Worm (Caenorhabditis elegans) whole organism, young adult: ENCODE measurements around the gene amt-2.

Experiments
- B0261.1 ChIP-seq: sonication (generic microtip); optimal IDR thresholded peaks from 2 replicates; lab custom pipeline; 2016; ENCODE audit warnings: mild to moderate bottlenecking, missing genetic modification characterization, moderate library complexity, missing compliant biosample characterization
- C06A6.2 ChIP-seq: fragments of 200-800 bp; sonication (Bioruptor generic); conservative IDR thresholded peaks from 2 replicates; pipeline ENCODE4 v1.3.6; 2022; ENCODE audit warnings: missing genetic modification characterization, missing compliant biosample characterization
- C17E4.6 ChIP-seq: fragments of 200-800 bp; sonication (Bioruptor generic); IDR thresholded peaks from 2 replicates; pipeline ENCODE4 v1.3.6; 2022; ENCODE audit warnings: missing genetic modification reagents, missing genetic modification characterization, missing compliant biosample characterization
- D2030.7 ChIP-seq: fragments of 200-800 bp; sonication (Bioruptor generic); IDR thresholded peaks from 2 replicates; pipeline ENCODE4 v1.3.6; 2022; ENCODE audit warnings: missing genetic modification reagents, missing genetic modification characterization, missing compliant biosample characterization
- F39B2.1 ChIP-seq: fragments of 200-800 bp; sonication (Bioruptor generic); IDR thresholded peaks from 2 replicates; pipeline ENCODE4 v1.3.6; 2022; ENCODE audit warnings: missing genetic modification reagents, missing genetic modification characterization, missing compliant biosample characterization
- F57C9.4 ChIP-seq: sonication (generic microtip); optimal IDR thresholded peaks from 2 replicates; lab custom pipeline; 2017; ENCODE audit warnings: mild to moderate bottlenecking, missing genetic modification characterization, missing compliant biosample characterization
- K11D2.4 ChIP-seq: fragments of 200-800 bp; sonication (Bioruptor generic); IDR thresholded peaks from 2 replicates; pipeline ENCODE4 v1.3.6; 2022; ENCODE audit warnings: missing genetic modification reagents, missing genetic modification characterization, missing compliant biosample characterization
- Y53G8AR.9 ChIP-seq: fragments of 200-800 bp; sonication (Bioruptor generic); conservative IDR thresholded peaks from 2 replicates; pipeline ENCODE4 v1.3.6; 2022; ENCODE audit warnings: missing genetic modification reagents, missing genetic modification characterization, missing compliant biosample characterization
- Y56A3A.18 ChIP-seq: fragments of 200-800 bp; sonication (Bioruptor generic); IDR thresholded peaks from 2 replicates; pipeline ENCODE4 v1.3.6; 2022; ENCODE audit warnings: missing genetic modification reagents, missing genetic modification characterization, missing compliant biosample characterization
- Y67H2A.10 ChIP-seq: fragments of 200-800 bp; sonication (Bioruptor generic); conservative IDR thresholded peaks from 2 replicates; pipeline ENCODE4 v1.3.6; 2022; ENCODE audit warnings: missing genetic modification reagents, missing genetic modification characterization, missing compliant biosample characterization
- Y79H2A.3 ChIP-seq: fragments of 200-800 bp; sonication (Bioruptor generic); conservative IDR thresholded peaks from 2 replicates; pipeline ENCODE4 v1.3.6; 2022; ENCODE audit warnings: missing genetic modification reagents, missing genetic modification characterization, missing compliant biosample characterization
- cebp-1 ChIP-seq, 2 experiments: fragments of 200-800 bp in 1 of 2; sonication (Bioruptor generic) in 1 of 2; sonication (generic microtip) in 1 of 2; IDR thresholded peaks in 1 of 2; optimal IDR thresholded peaks in 1 of 2; 2 replicates each; pipeline versions ENCODE4 v1.3.6 to Lab custom; 2017 to 2022; ENCODE audit warnings: missing compliant biosample characterization in 2 of 2, missing genetic modification characterization in 2 of 2, mild to moderate bottlenecking in 1 of 2, missing genetic modification reagents in 1 of 2, moderate library complexity in 1 of 2
- ceh-91 ChIP-seq: fragments of 200-800 bp; sonication (Bioruptor generic); IDR thresholded peaks from 2 replicates; pipeline ENCODE4 v1.3.6; 2022; ENCODE audit warnings: missing genetic modification reagents, missing genetic modification characterization, missing compliant biosample characterization
- die-1 ChIP-seq: sonication (generic microtip); optimal IDR thresholded peaks from 2 replicates; lab custom pipeline; 2016; ENCODE audit warnings: missing genotype, mild to moderate bottlenecking, missing genetic modification characterization, missing compliant biosample characterization
- dpl-1 ChIP-seq: fragments of 150-350 bp; optimal IDR thresholded peaks from 2 replicates; lab custom pipeline; 2014; ENCODE audit warnings: missing biosample characterization, missing genetic modification reagents, missing genetic modification characterization
- egrh-3 ChIP-seq: fragments of 200-800 bp; sonication (Bioruptor generic); IDR thresholded peaks from 2 replicates; pipeline ENCODE4 v1.3.6; 2022; ENCODE audit warnings: missing genetic modification reagents, missing genetic modification characterization, missing compliant biosample characterization
- ekl-4 ChIP-seq: fragments of 200-800 bp; sonication (Bioruptor generic); IDR thresholded peaks from 2 replicates; pipeline ENCODE4 v1.3.6; 2022; ENCODE audit warnings: missing genetic modification reagents, missing genetic modification characterization, missing compliant biosample characterization
- him-1 ChIP-seq: sonication (generic microtip); optimal IDR thresholded peaks from 2 replicates; lab custom pipeline; 2016; ENCODE audit warnings: missing genotype, missing genetic modification reagents, missing genetic modification characterization, missing compliant biosample characterization
- hlh-26 ChIP-seq: fragments of 200-800 bp; sonication (Bioruptor generic); conservative IDR thresholded peaks from 2 replicates; pipeline ENCODE4 v1.3.6; 2022; ENCODE audit warnings: missing genetic modification reagents, missing genetic modification characterization, missing compliant biosample characterization
- hmg-1.2 ChIP-seq: fragments of 200-800 bp; sonication (Bioruptor generic); IDR thresholded peaks from 2 replicates; pipeline ENCODE4 v1.3.6; 2022; ENCODE audit warnings: missing genetic modification reagents, missing genetic modification characterization, missing compliant biosample characterization
- hrde-1 ChIP-seq: sonication (generic microtip); optimal IDR thresholded peaks from 2 replicates; lab custom pipeline; 2016; ENCODE audit warnings: missing genetic modification characterization, mild to moderate bottlenecking, missing compliant biosample characterization, moderate library complexity, missing genotype, missing genetic modification reagents, borderline replicate concordance
- hsf-1 ChIP-seq: fragments of 200-800 bp; sonication (Bioruptor generic); IDR thresholded peaks from 2 replicates; pipeline ENCODE4 v1.3.6; 2022; ENCODE audit warnings: missing genetic modification reagents, missing genetic modification characterization, missing compliant biosample characterization
- let-526 ChIP-seq: fragments of 200-800 bp; sonication (Bioruptor generic); IDR thresholded peaks from 2 replicates; pipeline ENCODE4 v1.3.6; 2022; ENCODE audit warnings: missing genetic modification reagents, missing genetic modification characterization, missing compliant biosample characterization
- let-607 ChIP-seq, 2 experiments: fragments of 200-800 bp in 1 of 2; sonication (Bioruptor generic) in 1 of 2; sonication (generic microtip) in 1 of 2; optimal IDR thresholded peaks; 2 replicates each; lab custom pipeline; 2016 to 2018; ENCODE audit warnings: mild to moderate bottlenecking in 2 of 2, missing compliant biosample characterization in 2 of 2, missing genetic modification characterization in 2 of 2, moderate library complexity in 2 of 2, missing genotype in 1 of 2
- lin-26 ChIP-seq: fragments of 200-800 bp; sonication (Bioruptor generic); IDR thresholded peaks from 2 replicates; pipeline ENCODE4 v1.3.6; 2022; ENCODE audit warnings: missing genetic modification reagents, missing genetic modification characterization, missing compliant biosample characterization
- lin-54 ChIP-seq: fragments of 200-800 bp; sonication (Bioruptor generic); optimal IDR thresholded peaks from 2 replicates; lab custom pipeline; 2018; ENCODE audit warnings: mild to moderate bottlenecking, missing genetic modification characterization, missing compliant biosample characterization
- lir-1 ChIP-seq: fragments of 200-800 bp; sonication (Bioruptor generic); conservative IDR thresholded peaks from 2 replicates; pipeline ENCODE4 v1.3.6; 2022; ENCODE audit warnings: missing genetic modification reagents, missing genetic modification characterization, missing compliant biosample characterization
- lsl-1 ChIP-seq: fragments of 200-800 bp; sonication (Bioruptor generic); optimal IDR thresholded peaks from 2 replicates; lab custom pipeline; 2018; ENCODE audit warnings: mild to moderate bottlenecking, missing genetic modification characterization, moderate library complexity, missing compliant biosample characterization
- madf-10 ChIP-seq: sonication (generic microtip); optimal IDR thresholded peaks from 2 replicates; lab custom pipeline; 2016; ENCODE audit warnings: mild to moderate bottlenecking, missing genetic modification characterization, missing compliant biosample characterization
- madf-3 ChIP-seq: fragments of 200-800 bp; sonication (Bioruptor generic); IDR thresholded peaks from 2 replicates; pipeline ENCODE4 v1.3.6; 2022; ENCODE audit warnings: missing genetic modification reagents, missing genetic modification characterization, missing compliant biosample characterization
- mcd-1 ChIP-seq: fragments of 200-800 bp; sonication (Bioruptor generic); IDR thresholded peaks from 2 replicates; pipeline ENCODE4 v1.3.6; 2022; ENCODE audit warnings: missing genetic modification reagents, missing genetic modification characterization, missing compliant biosample characterization
- nfya-1 ChIP-seq: sonication (generic microtip); optimal IDR thresholded peaks from 2 replicates; lab custom pipeline; 2017; ENCODE audit warnings: antibody characterized with exemption, missing compliant biosample characterization, missing genetic modification characterization, borderline replicate concordance; ENCODE audit not compliant: insufficient read depth
- nhr-120 ChIP-seq: fragments of 200-800 bp; sonication (Bioruptor generic); IDR thresholded peaks from 2 replicates; pipeline ENCODE4 v1.3.6; 2022; ENCODE audit warnings: missing genetic modification characterization, missing compliant biosample characterization
- nhr-27 ChIP-seq: fragments of 200-800 bp; sonication (Bioruptor generic); optimal IDR thresholded peaks from 2 replicates; lab custom pipeline; 2018; ENCODE audit warnings: mild to moderate bottlenecking, missing genetic modification characterization, moderate library complexity, missing compliant biosample characterization
- nhr-80 ChIP-seq: sonication (generic microtip); optimal IDR thresholded peaks from 2 replicates; lab custom pipeline; 2016; ENCODE audit warnings: missing genetic modification characterization, missing compliant biosample characterization
- pbrm-1 ChIP-seq: fragments of 200-800 bp; sonication (Bioruptor generic); IDR thresholded peaks from 2 replicates; pipeline ENCODE4 v1.3.6; 2022; ENCODE audit warnings: missing genetic modification reagents, missing genetic modification characterization, missing compliant biosample characterization
- pha-4 ChIP-seq: fragments of 150-350 bp; sonication (generic microtip); optimal IDR thresholded peaks from 2 replicates; lab custom pipeline; 2014; ENCODE audit warnings: missing biosample characterization, missing genetic modification reagents, missing genetic modification characterization
- sdz-38 ChIP-seq: sonication (generic microtip); optimal IDR thresholded peaks from 2 replicates; lab custom pipeline; 2016; ENCODE audit warnings: missing genotype, missing genetic modification characterization, missing compliant biosample characterization
- sea-2 ChIP-seq: fragments of 200-800 bp; sonication (Bioruptor generic); IDR thresholded peaks from 2 replicates; pipeline ENCODE4 v1.3.6; 2022; ENCODE audit warnings: missing genetic modification characterization, missing compliant biosample characterization
- snpc-1.1 ChIP-seq: sonication (generic microtip); optimal IDR thresholded peaks from 2 replicates; lab custom pipeline; 2017; ENCODE audit warnings: missing genetic modification characterization, mild to moderate bottlenecking, missing compliant biosample characterization, antibody characterized with exemption, moderate library complexity, missing genotype, missing genetic modification reagents; ENCODE audit not compliant: insufficient read depth
- snpc-1.3 ChIP-seq: sonication (generic microtip); optimal IDR thresholded peaks from 2 replicates; lab custom pipeline; 2017; ENCODE audit warnings: missing genetic modification characterization, mild to moderate bottlenecking, missing compliant biosample characterization, antibody characterized with exemption, moderate library complexity, missing genotype, missing genetic modification reagents; ENCODE audit not compliant: insufficient read depth
- snpc-4 ChIP-seq, 5 experiments: fragments of 150-350 bp in 1 of 5; sonication (generic microtip) in 4 of 5; optimal IDR thresholded peaks; 2 replicates each; lab custom pipeline; 2014 to 2018; ENCODE audit warnings: missing genetic modification characterization in 5 of 5, missing biosample characterization in 3 of 5, antibody characterized with exemption in 2 of 5, mild to moderate bottlenecking in 2 of 5, missing compliant biosample characterization in 2 of 5, missing genotype in 2 of 5, moderate library complexity in 2 of 5, missing genetic modification reagents in 1 of 5
- somi-1 ChIP-seq: fragments of 200-800 bp; sonication (Bioruptor generic); optimal IDR thresholded peaks from 2 replicates; lab custom pipeline; 2018; ENCODE audit warnings: mild to moderate bottlenecking, missing genetic modification characterization, missing compliant biosample characterization
- tbp1 ChIP-seq: fragments of 200-800 bp; sonication (Bioruptor generic); optimal IDR thresholded peaks from 2 replicates; lab custom pipeline; 2018; ENCODE audit warnings: mild to moderate bottlenecking, missing genetic modification characterization, missing compliant biosample characterization
- tlf-1 ChIP-seq: fragments of 200-800 bp; sonication (Bioruptor generic); optimal IDR thresholded peaks from 2 replicates; lab custom pipeline; 2018; ENCODE audit warnings: mild to moderate bottlenecking, missing genetic modification characterization, missing compliant biosample characterization
- unc-62 ChIP-seq: fragments of 150-350 bp; optimal IDR thresholded peaks from 2 replicates; lab custom pipeline; 2014; ENCODE audit warnings: missing biosample characterization, missing genetic modification reagents, missing genetic modification characterization
- ztf-3 ChIP-seq: fragments of 200-800 bp; sonication (Bioruptor generic); optimal IDR thresholded peaks from 2 replicates; lab custom pipeline; 2018; ENCODE audit warnings: mild to moderate bottlenecking, missing genetic modification characterization, missing compliant biosample characterization

amt-2 gene

ce11 chrIV:13093677-13094076 lies 51.5 kb downstream of the amt-2 start, which contains the start of the genes prcc-1 and C39E9.12 (continued):
- peak; percentile 72 for TF ChIP-seq madf-3 (GFP tag; lab: Robert Waterston, UW)
- peak; percentile 29; the same call in 1 of the 2 replicates for TF ChIP-seq pbrm-1 (GFP tag; lab: Robert Waterston, UW)
- TF ChIP-seq somi-1 (GFP tag; lab: Kevin White, UChicago): no peak
- no peak for TF ChIP-seq nhr-27 (tag; lab: Kevin White, UChicago)
- TF ChIP-seq lir-1 (GFP tag; lab: Robert Waterston, UW): no peak
- TF ChIP-seq ztf-3 (GFP tag; lab: Kevin White, UChicago): no peak
- peak; percentile 82 for TF ChIP-seq ceh-91
- TF ChIP-seq C17E4.6: no peak
- TF ChIP-seq dpl-1 (GFP tag; lab: Kevin White, UChicago): peak; percentile 91
- no peak for TF ChIP-seq Y56A3A.18 (GFP tag; lab: Robert Waterston, UW)
- TF ChIP-seq lin-26 (GFP tag; lab: Robert Waterston, UW): no peak
- no peak for TF ChIP-seq madf-10 (tag; lab: Kevin White, UChicago)
- TF ChIP-seq nfya-1 (tag; lab: Kevin White, UChicago): no peak
- no peak for TF ChIP-seq let-526 (GFP tag; lab: Robert Waterston, UW)
- no peak for TF ChIP-seq sdz-38 (tag; lab: Kevin White, UChicago)
- peak; percentile 53; the same call in 1 of the 2 replicates for TF ChIP-seq hmg-1.2 (GFP tag; lab: Robert Waterston, UW)
- no peak for TF ChIP-seq snpc-4 (GFP tag; optimal IDR thresholded peaks at IDR 0.05; lab: Kevin White, UChicago)
- TF ChIP-seq snpc-4 (tag; optimal IDR thresholded peaks at IDR 0.05; lab: Kevin White, UChicago): peak in 2 of 4 experiments; percentile 1 to 67
- no peak for TF ChIP-seq sea-2 (GFP tag; lab: Robert Waterston, UW)
- TF ChIP-seq hlh-26 (GFP tag; lab: Robert Waterston, UW): no peak
- peak; percentile 3 for TF ChIP-seq snpc-1.3
- TF ChIP-seq hsf-1 (GFP tag; lab: Robert Waterston, UW): no peak; the same call in 1 of the 2 replicates
- no peak for TF ChIP-seq Y79H2A.3 (GFP tag; lab: Robert Waterston, UW)
- TF ChIP-seq let-607 (tag; optimal IDR thresholded peaks at IDR 0.05; lab: Kevin White, UChicago): no peak
- TF ChIP-seq snpc-1.1 (tag; lab: Kevin White, UChicago): peak; percentile 58
- no peak for TF ChIP-seq C06A6.2 (GFP tag; lab: Robert Waterston, UW)
- TF ChIP-seq him-1 (tag; lab: Kevin White, UChicago): peak; percentile 1
- TF ChIP-seq F57C9.4 (tag; lab: Kevin White, UChicago): no peak
- TF ChIP-seq Y53G8AR.9: 0 out of 2 replicates have a peak, but pooled peaks have one; percentile 13
- no peak for TF ChIP-seq hrde-1 (tag; lab: Kevin White, UChicago)
- peak; percentile 47 for TF ChIP-seq tbp1
- TF ChIP-seq lin-54 (GFP tag; lab: Kevin White, UChicago): peak; percentile 82
- no peak for TF ChIP-seq unc-62
- TF ChIP-seq nhr-120 (GFP tag; lab: Robert Waterston, UW): no peak
- TF ChIP-seq lsl-1 (GFP tag; lab: Kevin White, UChicago): peak; percentile 74
- peak; percentile 89 for TF ChIP-seq D2030.7
- TF ChIP-seq K11D2.4: no peak
- TF ChIP-seq B0261.1 (tag; lab: Kevin White, UChicago): no peak
- peak; percentile 88 for TF ChIP-seq mcd-1 (GFP tag; lab: Robert Waterston, UW)
- TF ChIP-seq cebp-1 (GFP tag; IDR thresholded peaks at IDR 0.05; lab: Robert Waterston, UW): no peak
- no peak for TF ChIP-seq cebp-1 (tag; optimal IDR thresholded peaks at IDR 0.05; lab: Kevin White, UChicago)
- TF ChIP-seq die-1: no peak
- no peak for TF ChIP-seq egrh-3
- TF ChIP-seq pha-4: no peak
- peak; percentile 44 for TF ChIP-seq tlf-1
- TF ChIP-seq F39B2.1 (GFP tag; lab: Robert Waterston, UW): no peak
- no peak for TF ChIP-seq nhr-80
- TF ChIP-seq Y67H2A.10 (GFP tag; lab: Robert Waterston, UW): no peak
- TF ChIP-seq ekl-4 (GFP tag; lab: Robert Waterston, UW): no peak
